Worm (Caenorhabditis elegans): Measurements from ENCODE around the gene ser-4.
A peak's percentile ranks its signal among the peaks of the same experiment; 100 is the strongest.

Gene ser-4

ce11 chrIII:1745450-1746127, 12.7 kb upstream of the ser-4 start:
- TF ChIP-seq ztf-3 (GFP tag; optimal IDR thresholded peaks at IDR 0.05) (no peak), tbp1 (GFP tag; optimal IDR thresholded peaks at IDR 0.05) (peak; percentile 58), mxl-1 (tag; optimal IDR thresholded peaks at IDR 0.05) (no peak), rpc-1 (optimal IDR thresholded peaks at IDR 0.05) (no peak), rpc-1 (tag; optimal IDR thresholded peaks at IDR 0.05) (peak; percentile 53), pbrm-1 (GFP tag; IDR thresholded peaks at IDR 0.05) (no peak), K11D2.4 (GFP tag; IDR thresholded peaks at IDR 0.05) (no peak), F10E7.11 (tag; optimal IDR thresholded peaks at IDR 0.05) (no peak)

DNA sequence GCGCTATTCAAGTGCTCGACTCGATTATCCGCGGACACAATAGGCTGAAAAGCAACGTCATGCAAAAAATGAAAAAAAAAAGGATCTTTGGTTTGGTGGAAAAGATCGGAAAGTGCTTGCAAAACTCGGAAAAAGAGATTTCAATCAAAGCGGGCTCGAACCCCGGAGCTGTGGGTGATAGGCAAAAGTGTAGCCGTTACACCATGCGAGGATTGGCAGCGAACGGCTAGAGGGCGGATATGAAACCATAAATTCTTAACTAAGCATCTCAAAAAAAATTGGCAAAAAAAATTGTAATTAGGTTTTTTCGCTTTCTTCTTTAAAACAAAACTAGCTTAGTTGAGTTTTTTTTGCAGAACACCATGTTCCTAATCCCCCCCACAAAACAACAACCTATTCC, 11.6 kb upstream of the ser-4 start:
- no peak for TF ChIP-seq lag-1 (GFP tag; IDR thresholded peaks at IDR 0.05)
- no peak for TF ChIP-seq egrh-3 (GFP tag; IDR thresholded peaks at IDR 0.05)
- TF ChIP-seq lin-35 (GFP tag; optimal IDR thresholded peaks at IDR 0.05): no peak
- TF ChIP-seq F33H1.4 (GFP tag; IDR thresholded peaks at IDR 0.05): no peak
- peak; percentile 20 for TF ChIP-seq athp-1 (tag; optimal IDR thresholded peaks at IDR 0.05)
- no peak for TF ChIP-seq nhr-120 (GFP tag; IDR thresholded peaks at IDR 0.05)
- TF ChIP-seq hmg-20 (GFP tag; IDR thresholded peaks at IDR 0.05): no peak
- no peak for TF ChIP-seq snpc-1.1 (tag; optimal IDR thresholded peaks at IDR 0.05; ENCODE audit: insufficient read depth)
- peak; percentile 29 for TF ChIP-seq snpc-3.4 (tag; optimal IDR thresholded peaks at IDR 0.05)
- no peak for TF ChIP-seq ekl-4 (GFP tag; IDR thresholded peaks at IDR 0.05)
- TF ChIP-seq nhr-80 (tag; optimal IDR thresholded peaks at IDR 0.05): no peak
- no peak for TF ChIP-seq let-607 (tag; optimal IDR thresholded peaks at IDR 0.05)
- TF ChIP-seq pha-4 (tag; optimal IDR thresholded peaks at IDR 0.05): no peak
- no peak for TF ChIP-seq T26A5.8 (tag; optimal IDR thresholded peaks at IDR 0.05)
- TF ChIP-seq Y79H2A.3 (GFP tag; conservative IDR thresholded peaks at IDR 0.05): no peak
- TF ChIP-seq nfya-1 (tag; optimal IDR thresholded peaks at IDR 0.05; ENCODE audit: borderline replicate concordance, insufficient read depth): no peak
- no peak for TF ChIP-seq hlh-12 (tag; optimal IDR thresholded peaks at IDR 0.05)
- TF ChIP-seq him-1 (tag; optimal IDR thresholded peaks at IDR 0.05): peak; percentile 31
- no peak for TF ChIP-seq zfh-2 (GFP tag; conservative IDR thresholded peaks at IDR 0.05)
- peak; percentile 66 for TF ChIP-seq nhr-90 (tag; optimal IDR thresholded peaks at IDR 0.05)
- no peak for TF ChIP-seq Y53G8AR.9 (GFP tag; conservative IDR thresholded peaks at IDR 0.05)
- TF ChIP-seq ceh-58 (GFP tag; IDR thresholded peaks at IDR 0.05): no peak
- TF ChIP-seq cebp-1 (GFP tag; IDR thresholded peaks at IDR 0.05): no peak
- TF ChIP-seq cebp-1 (tag; optimal IDR thresholded peaks at IDR 0.05): peak; percentile 4
- TF ChIP-seq F52B5.7 (tag; optimal IDR thresholded peaks at IDR 0.05): no peak
- no peak for TF ChIP-seq ztf-28 (GFP tag; IDR thresholded peaks at IDR 0.05)
- no peak for TF ChIP-seq tlf-1 (GFP tag; optimal IDR thresholded peaks at IDR 0.05)
- TF ChIP-seq bed-1 (GFP tag; IDR thresholded peaks at IDR 0.05): no peak
- TF ChIP-seq egl-44 (GFP tag; IDR thresholded peaks at IDR 0.05): no peak
- TF ChIP-seq ztf-25 (GFP tag; IDR thresholded peaks at IDR 0.05): no peak
- TF ChIP-seq ceh-91 (GFP tag; IDR thresholded peaks at IDR 0.05): no peak
- TF ChIP-seq ccch-3 (GFP tag; optimal IDR thresholded peaks at IDR 0.05): no peak
- no peak for TF ChIP-seq F49E8.2 (tag; optimal IDR thresholded peaks at IDR 0.05; ENCODE audit: insufficient read depth)
- no peak for TF ChIP-seq sptf-2 (GFP tag; optimal IDR thresholded peaks at IDR 0.05)
- no peak for TF ChIP-seq zim-3 (tag; optimal IDR thresholded peaks at IDR 0.05)
- no peak for TF ChIP-seq B0019.2 (GFP tag; conservative IDR thresholded peaks at IDR 0.05)
- TF ChIP-seq rpc-1 (optimal IDR thresholded peaks at IDR 0.05): peak; percentile 72
- TF ChIP-seq rpc-1 (tag; optimal IDR thresholded peaks at IDR 0.05): peak; percentile 90
- TF ChIP-seq die-1 (tag; optimal IDR thresholded peaks at IDR 0.05): peak; percentile 72
- TF ChIP-seq dox-1 (GFP tag; IDR thresholded peaks at IDR 0.05): no peak
- peak; percentile 28 for TF ChIP-seq lin-54 (GFP tag; optimal IDR thresholded peaks at IDR 0.05)

Measured in whole organism, young adult.